Worm (Caenorhabditis elegans): ENCODE data around the gene dhc-4.

Gene dhc-4

DNA sequence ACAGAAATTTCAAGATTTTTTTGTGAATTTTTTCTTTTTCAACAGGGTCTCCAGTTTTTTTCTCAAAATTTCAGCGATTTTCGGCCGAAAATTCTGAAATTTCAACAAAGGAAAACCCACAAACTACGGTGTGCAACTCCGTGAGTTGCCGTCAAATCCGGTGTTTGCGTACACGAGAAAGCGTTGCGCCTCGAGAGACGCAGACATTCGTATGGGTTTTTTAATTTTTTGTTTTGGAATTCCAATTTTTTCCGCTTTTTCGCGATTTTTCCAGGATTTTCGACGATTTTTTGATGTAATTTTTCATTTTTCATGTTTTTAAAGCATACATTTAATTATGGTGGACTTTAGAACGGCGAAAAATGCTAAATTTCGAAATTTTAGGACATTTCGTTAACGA is 66.4 kb downstream of the dhc-4 start (continued):
- TF ChIP-seq ztf-1 (GFP tag; conservative IDR thresholded peaks at IDR 0.05) (no peak), F13H6.1 (tag; optimal IDR thresholded peaks at IDR 0.05) (peak; percentile 60), nhr-23 (tag; optimal IDR thresholded peaks at IDR 0.05) (no peak), ztf-11 (tag; optimal IDR thresholded peaks at IDR 0.05) (no peak), ceh-82 (tag; optimal IDR thresholded peaks at IDR 0.05) (no peak), snpc-4 (tag; optimal IDR thresholded peaks at IDR 0.05) (peak; percentile 46), ztf-4 (tag; optimal IDR thresholded peaks at IDR 0.05) (no peak), nhr-6 (tag; optimal IDR thresholded peaks at IDR 0.05) (peak; percentile 35), sma-3 (GFP tag; optimal IDR thresholded peaks at IDR 0.05) (peak; percentile 53), fos-1 (tag; optimal IDR thresholded peaks at IDR 0.05) (peak; percentile 14)

DNA sequence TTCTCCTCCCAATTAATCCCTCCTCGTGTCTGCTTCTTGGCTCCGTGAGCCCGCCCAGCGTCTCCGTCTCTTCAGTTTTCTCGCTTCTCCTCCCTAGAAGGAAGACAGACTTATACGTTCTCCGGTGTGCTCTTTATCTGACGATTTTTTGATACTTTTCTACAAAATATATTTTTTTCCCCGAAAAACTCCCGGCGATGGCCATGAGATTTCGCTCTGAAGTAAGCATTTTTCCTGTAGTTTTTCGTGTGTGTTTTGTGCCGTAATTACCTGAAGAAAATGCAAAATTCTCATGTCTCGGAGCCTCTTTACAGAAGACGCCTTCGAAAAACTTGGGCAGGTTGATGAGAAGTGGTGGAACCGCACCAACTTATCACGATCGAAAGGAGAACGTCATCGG is 66.9 kb downstream of the dhc-4 start, which contains the start of gene spat-2:
Gene spat-2 (plus strand): TSS at position 301 of the 400 bp plus-strand sequence.
- TF ChIP-seq blmp-1 (tag; optimal IDR thresholded peaks at IDR 0.05; ENCODE audit: insufficient read depth) (no peak), lin-13 (GFP tag; optimal IDR thresholded peaks at IDR 0.05) (no peak), ceh-16 (tag; optimal IDR thresholded peaks at IDR 0.05) (no peak), mab-5 (tag; optimal IDR thresholded peaks at IDR 0.05) (no peak), nhr-129 (tag; optimal IDR thresholded peaks at IDR 0.05) (no peak), R02D3.7 (tag; optimal IDR thresholded peaks at IDR 0.05) (no peak), nhr-10 (tag; optimal IDR thresholded peaks at IDR 0.05) (no peak), nhr-25 (tag; optimal IDR thresholded peaks at IDR 0.05) (no peak), snpc-4 (tag; optimal IDR thresholded peaks at IDR 0.05) (no peak), ztf-1 (GFP tag; conservative IDR thresholded peaks at IDR 0.05) (no peak), skn-1 (tag; optimal IDR thresholded peaks at IDR 0.05) (no peak), crh-2 (tag; optimal IDR thresholded peaks at IDR 0.05) (no peak), C34F6.9 (tag; optimal IDR thresholded peaks at IDR 0.05) (no peak), nhr-23 (tag; optimal IDR thresholded peaks at IDR 0.05) (no peak), nhr-12 (tag; optimal IDR thresholded peaks at IDR 0.05) (no peak)

- TF ChIP-seq sma-3 (GFP tag; optimal IDR thresholded peaks at IDR 0.05), result no peak
- TF ChIP-seq lsy-2 (tag; optimal IDR thresholded peaks at IDR 0.05), result peak in 1 of 2 experiments; percentile 63
- peak; percentile 23 for TF ChIP-seq zag-1 (tag; optimal IDR thresholded peaks at IDR 0.05)
- TF ChIP-seq elt-3 (tag; optimal IDR thresholded peaks at IDR 0.05), result no peak
- TF ChIP-seq nhr-10 (tag; optimal IDR thresholded peaks at IDR 0.05), result no peak
- no peak for TF ChIP-seq alr-1 (tag; optimal IDR thresholded peaks at IDR 0.05)
- TF ChIP-seq fos-1 (tag; optimal IDR thresholded peaks at IDR 0.05), result peak; percentile 5
- TF ChIP-seq nhr-129 (tag; optimal IDR thresholded peaks at IDR 0.05), result peak; percentile 68
- peak; percentile 91 for TF ChIP-seq unc-55 (GFP tag; optimal IDR thresholded peaks at IDR 0.05)
- peak; percentile 73 for TF ChIP-seq C34F6.9 (tag; optimal IDR thresholded peaks at IDR 0.05)
- TF ChIP-seq snpc-4 (tag; optimal IDR thresholded peaks at IDR 0.05), result no peak
Measured at ce11 chrIII:11039250-11039649, 69.5 kb downstream of the dhc-4 start.

- TF ChIP-seq sem-4 (tag; optimal IDR thresholded peaks at IDR 0.05) (no peak), nhr-6 (tag; optimal IDR thresholded peaks at IDR 0.05) (no peak), ceh-82 (tag; optimal IDR thresholded peaks at IDR 0.05) (no peak), nhr-129 (tag; optimal IDR thresholded peaks at IDR 0.05) (peak; percentile 12), nhr-11 (tag; optimal IDR thresholded peaks at IDR 0.05) (no peak), elt-1 (tag; optimal IDR thresholded peaks at IDR 0.05) (no peak), sma-3 (GFP tag; optimal IDR thresholded peaks at IDR 0.05) (no peak), unc-39 (tag; optimal IDR thresholded peaks at IDR 0.05) (no peak), peb-1 (tag; optimal IDR thresholded peaks at IDR 0.05) (no peak), mdl-1 (tag; optimal IDR thresholded peaks at IDR 0.05) (no peak), blmp-1 (tag; optimal IDR thresholded peaks at IDR 0.05; ENCODE audit: insufficient read depth) (peak; percentile 2), aly-2 (tag; optimal IDR thresholded peaks at IDR 0.05) (no peak), lin-39 (tag; optimal IDR thresholded peaks at IDR 0.05) (no peak), nhr-77 (tag; optimal IDR thresholded peaks at IDR 0.05) (no peak), skn-1 (tag; optimal IDR thresholded peaks at IDR 0.05) (no peak), lsy-2 (tag; optimal IDR thresholded peaks at IDR 0.05) (peak in 1 of 2 experiments; percentile 6), ztf-1 (GFP tag; conservative IDR thresholded peaks at IDR 0.05) (no peak), crh-2 (tag; optimal IDR thresholded peaks at IDR 0.05) (no peak), nhr-10 (tag; optimal IDR thresholded peaks at IDR 0.05) (no peak), C34F6.9 (tag; optimal IDR thresholded peaks at IDR 0.05) (no peak), unc-55 (GFP tag; optimal IDR thresholded peaks at IDR 0.05) (no peak), ZK546.5 (tag; optimal IDR thresholded peaks at IDR 0.05) (no peak), snpc-4 (tag; optimal IDR thresholded peaks at IDR 0.05) (no peak), zag-1 (tag; optimal IDR thresholded peaks at IDR 0.05) (no peak), F13H6.1 (tag; optimal IDR thresholded peaks at IDR 0.05) (no peak), mab-5 (tag; optimal IDR thresholded peaks at IDR 0.05) (no peak), dmd-4 (tag; optimal IDR thresholded peaks at IDR 0.05) (no peak), nhr-237 (tag; optimal IDR thresholded peaks at IDR 0.05) (no peak), ztf-4 (tag; optimal IDR thresholded peaks at IDR 0.05) (no peak), lin-11 (tag; optimal IDR thresholded peaks at IDR 0.05) (no peak), nhr-25 (tag; optimal IDR thresholded peaks at IDR 0.05) (no peak), elt-3 (tag; optimal IDR thresholded peaks at IDR 0.05) (no peak), sma-9 (GFP tag; optimal IDR thresholded peaks at IDR 0.05) (no peak), sma-9 (tag; optimal IDR thresholded peaks at IDR 0.05) (no peak), fos-1 (tag; optimal IDR thresholded peaks at IDR 0.05) (peak; percentile 28), R02D3.7 (tag; optimal IDR thresholded peaks at IDR 0.05) (no peak), ama-1 (optimal IDR thresholded peaks at IDR 0.05) (no peak)
Measured at ce11 chrIII:11040606-11041005, 70.9 kb downstream of the dhc-4 start.
